Worm (Caenorhabditis elegans): ENCODE measurements around the gene C10C5.3.
A peak's percentile ranks its signal among the peaks of the same experiment; 100 is the strongest.

Gene C10C5.3

DNA sequence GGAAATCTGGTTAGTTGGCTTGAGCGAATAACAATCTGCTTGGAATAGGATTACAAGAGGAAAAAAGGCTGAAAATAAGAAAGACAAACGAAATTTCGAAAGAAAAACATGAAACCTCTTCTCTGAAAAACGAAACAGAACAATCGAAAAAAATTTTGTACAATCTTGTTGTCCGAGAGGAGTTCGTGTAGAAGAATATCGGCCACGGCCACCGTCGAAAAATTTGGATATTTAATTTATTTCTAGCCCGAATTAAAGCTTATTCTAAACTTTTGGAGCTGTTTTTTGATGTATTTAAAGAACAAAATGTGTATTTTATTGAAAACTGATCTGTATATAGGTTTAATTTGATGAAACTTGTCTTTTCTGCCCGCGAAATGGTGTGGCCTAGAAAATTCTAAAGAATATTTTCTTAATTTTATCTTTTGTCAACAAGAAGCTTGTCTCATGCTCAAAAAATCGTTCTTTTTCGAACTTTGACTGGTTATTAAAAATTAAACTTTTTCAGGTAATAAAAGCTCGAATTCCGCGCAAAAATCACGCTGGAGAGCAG, 38.0 kb upstream of the C10C5.3 start, which contains the start of gene T20D3.5:
T20D3.5 (plus strand) TSS at position 503 of the 553 bp plus-strand sequence.
- TF ChIP-seq Y5F2A.4 (GFP tag; optimal IDR thresholded peaks at IDR 0.05) (no peak), spr-1 (tag; optimal IDR thresholded peaks at IDR 0.05) (no peak), nhr-42 (GFP tag; IDR thresholded peaks at IDR 0.05) (no peak), unc-130 (GFP tag; optimal IDR thresholded peaks at IDR 0.05) (peak; percentile 67), Y75B8A.6 (GFP tag; IDR thresholded peaks at IDR 0.05) (no peak), F44E2.7 (GFP tag; IDR thresholded peaks at IDR 0.05) (no peak), nhr-28 (tag; optimal IDR thresholded peaks at IDR 0.05) (no peak), mes-2 (tag; optimal IDR thresholded peaks at IDR 0.05; ENCODE audit: poor library complexity, severe bottlenecking) (peak; percentile 66)

DNA sequence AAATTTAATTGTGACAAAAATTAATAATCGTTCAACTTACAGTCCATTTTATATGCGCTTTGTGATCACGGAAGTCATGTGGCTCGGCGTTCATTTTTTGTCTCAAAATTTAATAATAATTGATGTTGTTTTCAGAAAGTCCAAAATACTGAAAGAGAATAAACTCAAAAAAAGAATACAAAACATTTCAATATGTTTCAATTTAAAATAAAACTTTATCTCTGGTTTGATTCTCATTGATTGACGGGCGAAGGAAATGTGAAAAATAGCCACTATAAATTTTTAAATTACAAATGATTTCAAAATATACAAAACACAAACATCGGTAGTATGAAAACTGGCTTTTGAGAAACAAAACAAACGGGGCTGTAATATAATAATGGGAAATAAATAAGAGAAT, 35.4 kb upstream of the C10C5.3 start, which contains the start of gene T20D3.6:
T20D3.6 (minus strand) TSS at position 101 of the 400 bp plus-strand sequence.
- TF ChIP-seq F10B5.3 (tag; optimal IDR thresholded peaks at IDR 0.05) (no peak), nhr-76 (tag; optimal IDR thresholded peaks at IDR 0.05) (no peak), nhr-6 (tag; optimal IDR thresholded peaks at IDR 0.05) (no peak), tag-97 (GFP tag; IDR thresholded peaks at IDR 0.05) (no peak), T20F7.1 (GFP tag; optimal IDR thresholded peaks at IDR 0.05) (peak; percentile 28), hlh-11 (tag; optimal IDR thresholded peaks at IDR 0.05) (no peak), daf-16 (GFP tag; optimal IDR thresholded peaks at IDR 0.05) (no peak), daf-16 (tag; optimal IDR thresholded peaks at IDR 0.05) (peak; percentile 17)

DNA sequence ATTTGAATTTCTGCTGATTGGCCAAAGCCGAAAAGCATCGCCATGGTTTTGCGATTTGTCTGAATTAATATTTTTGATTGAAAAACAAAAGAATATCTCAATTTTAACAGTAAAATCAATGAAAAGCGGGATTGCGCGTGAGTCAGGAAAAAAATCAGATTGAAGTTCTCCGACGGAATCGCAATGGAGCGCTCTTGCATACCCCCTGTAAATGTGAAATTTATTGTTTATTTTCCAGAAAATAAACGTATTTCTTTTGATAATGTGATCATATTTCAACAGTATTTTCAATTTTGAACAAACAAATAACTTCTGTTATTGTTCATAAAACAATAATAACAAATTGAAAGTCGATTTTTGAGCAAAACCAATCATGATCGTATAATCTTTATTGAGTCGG, 33.0 kb upstream of the C10C5.3 start, which contains the start of gene vps-26:
vps-26 (minus strand) TSS at position 200 of the 400 bp plus-strand sequence.
- TF ChIP-seq mes-2 (tag; optimal IDR thresholded peaks at IDR 0.05; ENCODE audit: poor library complexity, severe bottlenecking) = peak; percentile 26
- TF ChIP-seq ceh-82 (tag; optimal IDR thresholded peaks at IDR 0.05) = no peak
- TF ChIP-seq zfp-3 (GFP tag; conservative IDR thresholded peaks at IDR 0.05) = no peak
- TF ChIP-seq Y75B8A.6 (GFP tag; IDR thresholded peaks at IDR 0.05) = no peak
- TF ChIP-seq nhr-28 (tag; optimal IDR thresholded peaks at IDR 0.05) = peak; percentile 15
- TF ChIP-seq sdz-12 (GFP tag; optimal IDR thresholded peaks at IDR 0.05) = no peak
- TF ChIP-seq zfp-2 (tag; optimal IDR thresholded peaks at IDR 0.05) = no peak
- TF ChIP-seq zip-2 (tag; optimal IDR thresholded peaks at IDR 0.05) = no peak
- no peak for TF ChIP-seq ceh-20 (GFP tag; IDR thresholded peaks at IDR 0.05)
- TF ChIP-seq daf-16 (GFP tag; optimal IDR thresholded peaks at IDR 0.05) = no peak
- peak; percentile 81 for TF ChIP-seq daf-16 (tag; optimal IDR thresholded peaks at IDR 0.05)
- TF ChIP-seq lsy-2 (tag; optimal IDR thresholded peaks at IDR 0.05) = peak in 1 of 2 experiments; percentile 54
- TF ChIP-seq Y105C5A.15 (GFP tag; IDR thresholded peaks at IDR 0.05) = no peak
- TF ChIP-seq mep-1 (tag; optimal IDR thresholded peaks at IDR 0.05) = peak; percentile 14
- TF ChIP-seq unc-62 (GFP tag; optimal IDR thresholded peaks at IDR 0.05 in 1 of 2) = peak in 1 of 2 experiments; percentile 23
- TF ChIP-seq unc-62 (tag; optimal IDR thresholded peaks at IDR 0.05) = no peak
- TF ChIP-seq ama-1 (optimal IDR thresholded peaks at IDR 0.05) = peak; percentile 26
- peak; percentile 92 for TF ChIP-seq lin-38 (GFP tag; IDR thresholded peaks at IDR 0.05)
- TF ChIP-seq hlh-30 (tag; optimal IDR thresholded peaks at IDR 0.05; ENCODE audit: insufficient read depth) = peak; percentile 22
- TF ChIP-seq dve-1 (tag; optimal IDR thresholded peaks at IDR 0.05; ENCODE audit: insufficient read depth) = peak; percentile 52
- TF ChIP-seq pqm-1 (tag; optimal IDR thresholded peaks at IDR 0.05) = peak; percentile 13
- no peak for TF ChIP-seq arid-1 (GFP tag; conservative IDR thresholded peaks at IDR 0.05)
- TF ChIP-seq spr-1 (tag; optimal IDR thresholded peaks at IDR 0.05) = no peak

DNA sequence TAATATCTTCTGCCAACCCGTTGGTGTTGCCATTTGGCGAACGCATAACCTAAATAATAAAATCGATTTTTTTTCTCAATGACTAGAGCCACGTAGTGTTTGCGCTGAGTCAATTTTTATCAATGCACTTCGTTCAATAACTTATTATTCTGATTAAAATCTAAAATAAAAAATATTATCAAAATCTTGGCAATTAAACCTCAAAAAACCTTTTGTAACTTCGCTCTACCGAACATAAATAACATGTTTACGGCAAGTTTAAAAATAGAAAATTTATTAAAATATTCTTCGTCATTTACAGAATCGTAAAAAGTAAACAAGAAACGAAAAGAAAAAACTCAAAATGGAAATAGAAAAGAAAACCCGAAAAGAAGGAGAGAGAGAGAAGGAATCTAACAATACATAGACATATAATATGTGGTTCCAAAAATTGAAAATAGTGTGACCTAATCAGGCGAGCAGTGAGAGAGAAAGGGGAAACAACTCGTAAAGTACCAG, 31.5 kb upstream of the C10C5.3 start, which contains the start of gene pigc-1:
pigc-1 (minus strand) TSS at position 51 of the 498 bp plus-strand sequence.
- TF ChIP-seq hlh-11 (tag; optimal IDR thresholded peaks at IDR 0.05) = no peak
- TF ChIP-seq lin-38 (GFP tag; IDR thresholded peaks at IDR 0.05) = peak; percentile 38
- no peak for TF ChIP-seq nhr-11 (tag; optimal IDR thresholded peaks at IDR 0.05)
- no peak for TF ChIP-seq ctbp-1 (GFP tag; IDR thresholded peaks at IDR 0.05)
- no peak for TF ChIP-seq snpc-4 (tag; optimal IDR thresholded peaks at IDR 0.05)
- TF ChIP-seq dmd-9 (GFP tag; IDR thresholded peaks at IDR 0.05) = no peak
- TF ChIP-seq mes-2 (tag; optimal IDR thresholded peaks at IDR 0.05; ENCODE audit: poor library complexity, severe bottlenecking) = peak; percentile 10
- no peak for TF ChIP-seq F26F4.8 (GFP tag; conservative IDR thresholded peaks at IDR 0.05)
- no peak for TF ChIP-seq daf-16 (GFP tag; optimal IDR thresholded peaks at IDR 0.05)
- TF ChIP-seq daf-16 (tag; optimal IDR thresholded peaks at IDR 0.05) = peak; percentile 90
- peak; percentile 18; the same call in 1 of the 2 replicates for TF ChIP-seq Y48G9A.11 (GFP tag; IDR thresholded peaks at IDR 0.05)
- TF ChIP-seq fkh-10 (GFP tag; optimal IDR thresholded peaks at IDR 0.05) = no peak
- TF ChIP-seq lim-7 (GFP tag; IDR thresholded peaks at IDR 0.05) = no peak
- TF ChIP-seq saeg-2 (GFP tag; IDR thresholded peaks at IDR 0.05) = no peak
- no peak for TF ChIP-seq gei-8 (GFP tag; optimal IDR thresholded peaks at IDR 0.05)
- TF ChIP-seq duxl-1 (tag; optimal IDR thresholded peaks at IDR 0.05; ENCODE audit: poor library complexity) = no peak
- no peak for TF ChIP-seq ama-1 (optimal IDR thresholded peaks at IDR 0.05)
- TF ChIP-seq daf-8 (GFP tag; IDR thresholded peaks at IDR 0.05) = no peak
- TF ChIP-seq unc-130 (GFP tag; optimal IDR thresholded peaks at IDR 0.05) = no peak

Data from whole organism, L4 larva.